Worm (Caenorhabditis elegans): ENCODE results near the gene C16B8.2.

Gene C16B8.2

ce11 chrX:3977271-3977670 is 11.0 kb upstream of the C16B8.2 start:
- TF ChIP-seq W03F9.2 (tag; optimal IDR thresholded peaks at IDR 0.05) (no peak), dao-5 (tag; optimal IDR thresholded peaks at IDR 0.05) (no peak), him-1 (tag; optimal IDR thresholded peaks at IDR 0.05) (no peak)

ce11 chrX:3976755-3977154 is 10.5 kb upstream of the C16B8.2 start:
- TF ChIP-seq W03F9.2 (tag; optimal IDR thresholded peaks at IDR 0.05) (no peak), dao-5 (tag; optimal IDR thresholded peaks at IDR 0.05) (no peak), him-1 (tag; optimal IDR thresholded peaks at IDR 0.05) (no peak)

DNA sequence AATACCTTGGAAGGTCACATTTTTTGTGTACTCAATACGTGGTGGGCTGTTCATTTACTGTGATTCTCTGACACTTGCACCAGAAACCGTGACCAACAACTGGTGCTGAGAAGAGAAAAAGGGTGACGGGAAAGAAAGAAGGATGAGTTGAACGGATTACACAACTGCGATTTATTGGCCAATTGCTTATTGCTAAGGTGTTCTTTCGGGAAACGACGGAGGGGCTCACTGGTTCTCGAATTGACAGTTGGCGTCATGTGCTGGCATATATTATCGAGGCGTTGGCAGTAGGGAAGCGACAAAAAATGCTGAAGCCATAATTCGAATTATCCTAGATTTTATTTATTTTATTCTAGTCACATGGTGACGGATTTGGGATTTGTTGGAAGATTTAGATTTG is 7.9 kb upstream of the C16B8.2 start:
- TF ChIP-seq dao-5 (tag; optimal IDR thresholded peaks at IDR 0.05), result no peak
- no peak for TF ChIP-seq him-1 (tag; optimal IDR thresholded peaks at IDR 0.05)
- no peak for TF ChIP-seq W03F9.2 (tag; optimal IDR thresholded peaks at IDR 0.05)

ce11 chrX:3973534-3973933 is 7.3 kb upstream of the C16B8.2 start, which contains the start of gene C16B8.4:
C16B8.4 (minus strand) TSS chrX:3973634.
- no peak for TF ChIP-seq dao-5 (tag; optimal IDR thresholded peaks at IDR 0.05)
- TF ChIP-seq W03F9.2 (tag; optimal IDR thresholded peaks at IDR 0.05), result no peak
- no peak for TF ChIP-seq him-1 (tag; optimal IDR thresholded peaks at IDR 0.05)

DNA sequence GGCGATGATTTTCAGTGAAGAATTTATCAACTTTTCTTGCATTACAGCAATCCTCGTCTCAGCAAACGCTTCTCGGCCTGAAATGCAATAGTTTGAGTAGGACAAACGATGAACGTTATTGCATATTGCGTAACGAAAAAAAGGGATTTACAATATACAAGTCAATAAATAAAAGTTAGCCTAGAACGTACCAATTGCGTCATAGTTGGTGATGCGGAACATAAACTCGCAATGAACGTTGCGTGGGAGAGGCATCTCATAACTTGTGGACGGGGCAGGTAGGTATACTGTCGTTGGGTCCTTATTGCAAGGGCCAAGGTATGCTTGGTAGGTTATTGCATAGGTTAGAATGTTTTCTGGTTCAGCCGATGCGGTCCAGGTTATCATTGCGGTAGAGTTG is 4.6 kb upstream of the C16B8.2 start:
- no peak for TF ChIP-seq dao-5 (tag; optimal IDR thresholded peaks at IDR 0.05)
- no peak for TF ChIP-seq him-1 (tag; optimal IDR thresholded peaks at IDR 0.05)

DNA sequence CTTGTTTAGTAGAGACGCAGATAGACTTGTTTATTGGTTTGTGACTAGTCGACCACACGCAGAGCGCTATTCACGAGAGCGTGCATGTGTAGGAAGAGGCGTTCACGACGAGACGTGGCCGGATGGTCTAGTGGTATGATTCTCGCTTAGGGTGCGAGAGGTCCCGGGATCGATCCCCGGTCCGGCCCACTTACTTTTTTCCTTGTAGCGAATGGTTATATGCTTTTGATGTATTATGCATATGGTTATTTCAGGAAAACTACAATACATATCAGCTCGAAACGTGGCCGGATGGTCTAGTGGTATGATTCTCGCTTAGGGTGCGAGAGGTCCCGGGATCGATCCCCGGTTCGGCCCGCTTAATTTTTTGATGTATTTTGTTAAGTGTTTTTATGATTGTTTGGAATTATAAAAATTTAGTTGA is 3.8 kb upstream of the C16B8.2 start:
- TF ChIP-seq W03F9.2 (tag; optimal IDR thresholded peaks at IDR 0.05) (no peak), him-1 (tag; optimal IDR thresholded peaks at IDR 0.05) (peak; percentile 65), dao-5 (tag; optimal IDR thresholded peaks at IDR 0.05) (peak; percentile 69)

ce11 chrX:3969353-3969752 is 3.1 kb upstream of the C16B8.2 start:
- TF ChIP-seq dao-5 (tag; optimal IDR thresholded peaks at IDR 0.05) (no peak), W03F9.2 (tag; optimal IDR thresholded peaks at IDR 0.05) (no peak), him-1 (tag; optimal IDR thresholded peaks at IDR 0.05) (no peak)

ce11 chrX:3968209-3968960 is 2.2 kb upstream of the C16B8.2 start, which contains the start of gene C16B8.3:
C16B8.3 (minus strand) TSS chrX:3968634.
- no peak for TF ChIP-seq dao-5 (tag; optimal IDR thresholded peaks at IDR 0.05)
- peak; percentile 2 for TF ChIP-seq W03F9.2 (tag; optimal IDR thresholded peaks at IDR 0.05)

DNA sequence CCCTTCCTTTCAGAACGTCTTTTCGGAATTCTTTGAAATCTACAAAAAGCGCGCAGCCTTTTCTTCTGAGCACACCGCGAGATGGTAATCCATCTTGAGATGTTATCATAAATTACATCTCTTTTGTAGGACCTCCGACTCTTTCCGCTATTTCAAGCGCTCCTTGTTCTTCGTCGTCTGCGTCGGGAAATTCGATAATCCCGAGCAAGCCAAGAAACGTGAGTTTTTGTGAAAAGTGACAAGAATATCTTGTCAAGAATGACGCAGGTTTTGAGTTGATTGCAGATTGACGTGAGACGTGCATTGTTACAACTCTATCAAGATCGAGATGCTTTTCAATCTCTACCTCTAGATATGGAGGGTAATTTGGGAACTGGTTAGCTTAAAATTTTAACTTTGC is 5.9 kb downstream of the C16B8.2 start:
- TF ChIP-seq W03F9.2 (tag; optimal IDR thresholded peaks at IDR 0.05) (no peak), dao-5 (tag; optimal IDR thresholded peaks at IDR 0.05) (no peak), him-1 (tag; optimal IDR thresholded peaks at IDR 0.05) (no peak)

DNA sequence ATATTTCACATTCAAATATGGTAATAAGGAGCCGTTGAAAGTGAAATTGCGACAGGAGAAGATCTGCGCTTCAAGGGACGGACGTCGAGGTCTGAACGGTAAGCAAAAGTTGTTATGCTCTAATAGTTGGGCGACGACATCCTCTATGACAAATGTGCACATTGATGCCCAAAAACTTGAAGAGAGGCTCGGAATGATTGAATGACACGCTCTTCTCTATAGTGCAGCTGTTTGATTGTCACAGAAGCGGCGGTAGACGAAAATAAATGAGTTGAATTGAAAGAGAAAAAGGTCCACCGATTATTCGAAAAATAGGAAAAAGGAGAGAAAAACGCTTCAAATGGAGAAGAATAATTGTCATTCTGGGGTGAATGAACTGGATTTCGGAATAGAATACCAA is 7.0 kb downstream of the C16B8.2 start:
- TF ChIP-seq dao-5 (tag; optimal IDR thresholded peaks at IDR 0.05) (no peak), W03F9.2 (tag; optimal IDR thresholded peaks at IDR 0.05) (no peak), him-1 (tag; optimal IDR thresholded peaks at IDR 0.05) (no peak)

DNA sequence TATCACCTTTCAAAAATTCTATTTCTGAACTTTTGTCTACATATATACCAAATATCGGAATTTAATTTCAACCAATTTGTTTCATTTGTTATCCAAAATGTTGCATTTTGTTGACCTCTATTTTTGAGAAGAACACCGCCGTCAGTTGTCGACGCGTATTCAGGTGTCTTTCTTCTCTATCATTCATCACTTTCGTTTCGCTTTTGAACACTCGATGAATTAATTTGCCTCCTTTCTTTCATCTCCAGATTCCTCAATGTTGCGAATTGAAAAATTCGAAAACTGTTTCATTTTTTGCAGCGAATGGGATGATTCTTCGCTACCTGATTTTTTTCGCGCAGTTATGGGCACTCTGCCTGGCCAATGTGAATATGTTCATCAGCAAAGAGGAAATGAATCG is 8.0 kb downstream of the C16B8.2 start, which contains the start of gene lin-18:
Gene lin-18 (plus strand): TSS at position 301 of the 400 bp plus-strand sequence.
- no peak for TF ChIP-seq him-1 (tag; optimal IDR thresholded peaks at IDR 0.05)
- TF ChIP-seq W03F9.2 (tag; optimal IDR thresholded peaks at IDR 0.05), result no peak
- no peak for TF ChIP-seq dao-5 (tag; optimal IDR thresholded peaks at IDR 0.05)

ce11 chrX:3957475-3958204 is 8.6 kb downstream of the C16B8.2 start:
- TF ChIP-seq dao-5 (tag; optimal IDR thresholded peaks at IDR 0.05) (no peak), him-1 (tag; optimal IDR thresholded peaks at IDR 0.05) (no peak), W03F9.2 (tag; optimal IDR thresholded peaks at IDR 0.05) (no peak)

DNA sequence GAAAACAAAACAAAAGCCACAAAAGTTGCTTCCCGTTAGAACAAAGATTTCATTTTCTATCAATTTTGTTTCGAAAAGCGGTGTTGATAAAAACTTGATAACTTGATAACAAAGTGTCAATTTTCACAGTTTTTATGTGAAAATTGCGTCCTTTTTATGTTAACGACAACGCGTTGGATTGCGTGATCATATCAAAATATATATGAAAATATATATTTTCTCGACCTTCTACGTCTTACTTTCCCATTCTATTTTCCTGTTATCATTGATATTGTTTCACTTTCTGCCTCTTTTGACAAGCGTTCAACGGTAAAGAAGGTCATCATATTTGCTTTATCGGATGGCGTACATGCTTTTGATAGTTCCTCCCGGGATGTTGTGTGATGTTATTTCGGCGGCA is 13.5 kb downstream of the C16B8.2 start:
- TF ChIP-seq W03F9.2 (tag; optimal IDR thresholded peaks at IDR 0.05), result no peak
- no peak for TF ChIP-seq him-1 (tag; optimal IDR thresholded peaks at IDR 0.05)
- TF ChIP-seq dao-5 (tag; optimal IDR thresholded peaks at IDR 0.05), result no peak

DNA sequence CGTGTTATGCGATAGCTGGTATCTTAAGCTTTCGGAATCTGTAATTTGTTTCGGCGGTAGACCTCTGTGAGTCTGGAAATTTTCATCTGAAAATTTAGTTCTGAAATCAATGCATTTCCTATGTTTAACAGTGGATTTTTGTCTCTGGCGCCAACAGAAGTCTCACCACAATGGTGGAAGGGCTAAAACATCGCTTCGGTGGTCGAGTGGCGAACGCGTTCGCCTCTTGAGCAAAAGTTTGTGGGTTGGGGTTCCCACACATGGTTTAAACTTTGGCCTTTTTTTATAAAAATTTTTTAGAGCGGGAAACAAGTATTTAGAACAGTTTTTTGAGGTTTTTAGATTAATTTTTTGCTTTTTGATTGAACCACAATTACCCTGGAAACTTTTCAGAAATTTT is 16.5 kb downstream of the C16B8.2 start:
- TF ChIP-seq W03F9.2 (tag; optimal IDR thresholded peaks at IDR 0.05), result no peak
- no peak for TF ChIP-seq dao-5 (tag; optimal IDR thresholded peaks at IDR 0.05)
- TF ChIP-seq him-1 (tag; optimal IDR thresholded peaks at IDR 0.05), result no peak

All from whole organism, L4/young adult.